Worm (Caenorhabditis elegans) whole organism, L4 larva: ENCODE measurements around the gene C35B1.5.

Source experiments
- F49E8.2 ChIP-seq: sonication (generic microtip); optimal IDR thresholded peaks from 2 replicates; lab custom pipeline; 2016; ENCODE audit warnings: missing compliant biosample characterization, mild to moderate bottlenecking, missing genetic modification characterization, borderline replicate concordance
- Y5F2A.4 ChIP-seq: fragments of 200-800 bp; sonication (Bioruptor generic); optimal IDR thresholded peaks from 2 replicates; lab custom pipeline; 2018; ENCODE audit warnings: mild to moderate bottlenecking, missing genetic modification characterization, missing compliant biosample characterization
- aha-1 ChIP-seq: fragments of 150-350 bp; peaks from one replicate; lab custom pipeline; 2014; ENCODE audit warnings: missing biosample characterization, missing genetic modification characterization
- daf-12 ChIP-seq: fragments of 150-350 bp; optimal IDR thresholded peaks from 2 replicates; lab custom pipeline; 2014; ENCODE audit warnings: missing biosample characterization, missing genetic modification reagents, missing genetic modification characterization
- hlh-11 ChIP-seq: fragments of 200-800 bp; sonication (Bioruptor generic); optimal IDR thresholded peaks from 2 replicates; lab custom pipeline; 2018; ENCODE audit warnings: mild to moderate bottlenecking, missing genetic modification characterization, missing compliant biosample characterization
- lin-13 ChIP-seq: fragments of 150-350 bp; optimal IDR thresholded peaks from 2 replicates; lab custom pipeline; 2014; ENCODE audit warnings: missing biosample characterization, missing genetic modification reagents, missing genetic modification characterization
- lir-3 ChIP-seq: sonication (generic microtip); optimal IDR thresholded peaks from 2 replicates; lab custom pipeline; 2016; ENCODE audit warnings: mild to moderate bottlenecking, missing genetic modification characterization, missing compliant biosample characterization
- mxl-2 ChIP-seq: fragments of 200-800 bp; sonication (Bioruptor generic); conservative IDR thresholded peaks from 2 replicates; pipeline ENCODE4 v1.3.6; 2022; ENCODE audit warnings: missing genetic modification reagents, missing genetic modification characterization, missing compliant biosample characterization
- nhr-10 ChIP-seq: fragments of 150-350 bp; optimal IDR thresholded peaks from 2 replicates; lab custom pipeline; 2014; ENCODE audit warnings: missing biosample characterization, missing genetic modification characterization
- nhr-102 ChIP-seq: sonication (generic microtip); optimal IDR thresholded peaks from 2 replicates; lab custom pipeline; 2016; ENCODE audit warnings: mild to moderate bottlenecking, missing genetic modification characterization, moderate library complexity, missing compliant biosample characterization
- rbr-2 ChIP-seq: sonication (generic microtip); optimal IDR thresholded peaks from 2 replicates; lab custom pipeline; 2016; ENCODE audit warnings: missing genotype, missing genetic modification characterization, missing compliant biosample characterization

DNA sequence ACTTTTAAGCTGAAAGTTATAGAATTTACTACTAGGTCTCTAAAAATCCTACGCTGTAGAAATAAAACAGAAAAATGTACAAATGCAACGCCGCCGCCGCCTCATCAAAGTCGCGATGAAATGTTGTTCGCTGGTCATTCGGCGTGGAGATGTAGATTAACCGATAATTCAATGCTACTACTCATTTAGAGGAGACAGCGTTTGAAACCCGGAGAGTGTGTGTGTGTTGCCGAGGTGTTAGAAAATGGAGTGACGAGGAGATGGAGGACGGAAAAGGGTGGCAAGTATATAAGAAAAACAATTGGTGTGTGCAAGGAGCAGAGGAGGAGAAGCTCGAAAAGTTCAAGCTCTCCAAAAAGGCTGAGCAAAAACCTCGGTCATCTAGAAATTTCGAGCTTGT lies 31.7 kb downstream of the C35B1.5 start:
- TF ChIP-seq F49E8.2 (tag; lab: Kevin White, UChicago) (no peak), lin-13 (GFP tag; lab: Kevin White, UChicago) (no peak), mxl-2 (GFP tag; lab: Robert Waterston, UW) (no peak), aha-1 (peak; percentile 17), daf-12 (tag; lab: Kevin White, UChicago) (no peak), nhr-10 (tag; lab: Kevin White, UChicago) (no peak), lir-3 (tag; lab: Kevin White, UChicago) (no peak), rbr-2 (tag; lab: Kevin White, UChicago) (no peak), Y5F2A.4 (GFP tag; lab: Kevin White, UChicago) (no peak), hlh-11 (no peak), nhr-102 (tag; lab: Kevin White, UChicago) (no peak)
